Worm (Caenorhabditis elegans) whole organism, early embryonic: Measurements from ENCODE around the gene chkr-1.
"Not testable (repeated sequence)": the region's sequence is repeated elsewhere in the genome, so short reads cannot be mapped to it uniquely, and the experiment has no call there.

ENCODE experiments used
- B0310.2 ChIP-seq: sonication (generic microtip); optimal IDR thresholded peaks from 2 replicates; lab custom pipeline; 2016; ENCODE audit warnings: mild to moderate bottlenecking, missing genetic modification characterization, missing compliant biosample characterization
- F13C5.2 ChIP-seq: sonication (generic microtip); optimal IDR thresholded peaks from 2 replicates; lab custom pipeline; 2017; ENCODE audit warnings: mild to moderate bottlenecking, missing genetic modification characterization, inconsistent platforms, missing compliant biosample characterization
- aly-1 ChIP-seq: sonication (generic microtip); optimal IDR thresholded peaks from 2 replicates; lab custom pipeline; 2016; ENCODE audit warnings: missing genetic modification characterization, missing compliant biosample characterization
- ama-1 ChIP-seq: fragments of 150-350 bp; optimal IDR thresholded peaks from 2 replicates; lab custom pipeline; 2014
- ceh-13 ChIP-seq: fragments of 200-800 bp; sonication (Bioruptor generic); optimal IDR thresholded peaks from 2 replicates; lab custom pipeline; 2018; ENCODE audit warnings: mild to moderate bottlenecking, missing genetic modification characterization, missing compliant biosample characterization
- ceh-36 ChIP-seq: sonication (generic microtip); optimal IDR thresholded peaks from 2 replicates; lab custom pipeline; 2016; ENCODE audit warnings: missing genetic modification characterization, inconsistent platforms, missing compliant biosample characterization
- ets-7 ChIP-seq: sonication (generic microtip); optimal IDR thresholded peaks from 2 replicates; lab custom pipeline; 2016; ENCODE audit warnings: missing genotype, missing genetic modification characterization, missing compliant biosample characterization
- flt-1 ChIP-seq: fragments of 200-800 bp; sonication (Bioruptor generic); IDR thresholded peaks from 2 replicates; pipeline ENCODE4 v1.3.6; 2022; ENCODE audit warnings: missing genetic modification characterization, missing compliant biosample characterization
- hmbx-1 ChIP-seq: sonication (generic microtip); optimal IDR thresholded peaks from 2 replicates; lab custom pipeline; 2016; ENCODE audit warnings: mild to moderate bottlenecking, missing genetic modification characterization, missing compliant biosample characterization
- hmg-4 ChIP-seq: fragments of 200-800 bp; sonication (Bioruptor generic); optimal IDR thresholded peaks from 2 replicates; lab custom pipeline; 2018; ENCODE audit warnings: mild to moderate bottlenecking, missing genetic modification characterization, missing compliant biosample characterization
- hnd-1 ChIP-seq: sonication (generic microtip); optimal IDR thresholded peaks from 2 replicates; lab custom pipeline; 2016; ENCODE audit warnings: missing genetic modification characterization, missing compliant biosample characterization
- pes-1 ChIP-seq: fragments of 200-800 bp; sonication (Bioruptor generic); IDR thresholded peaks from 2 replicates; pipeline ENCODE4 v1.3.6; 2022; ENCODE audit warnings: missing genetic modification reagents, missing genetic modification characterization, missing compliant biosample characterization
- scrt-1 ChIP-seq: fragments of 200-800 bp; sonication (Bioruptor generic); IDR thresholded peaks from 2 replicates; pipeline ENCODE4 v1.3.6; 2022; ENCODE audit warnings: missing genetic modification characterization, missing compliant biosample characterization
- sea-1 ChIP-seq: fragments of 200-800 bp; sonication (Bioruptor generic); conservative IDR thresholded peaks from 2 replicates; pipeline ENCODE4 v1.3.6; 2022; ENCODE audit warnings: missing genetic modification characterization, missing compliant biosample characterization
- tbx-11 ChIP-seq: fragments of 200-800 bp; sonication (Bioruptor generic); IDR thresholded peaks from 2 replicates; pipeline ENCODE4 v1.3.6; 2022; ENCODE audit warnings: missing genetic modification characterization, missing compliant biosample characterization
- tbx-37 ChIP-seq: fragments of 200-800 bp; sonication (Bioruptor generic); conservative IDR thresholded peaks from 2 replicates; pipeline ENCODE4 v1.3.6; 2022; ENCODE audit warnings: missing genetic modification reagents, missing genetic modification characterization, missing compliant biosample characterization
- tra-4 ChIP-seq: sonication (generic microtip); optimal IDR thresholded peaks from 2 replicates; lab custom pipeline; 2017; ENCODE audit warnings: missing genetic modification characterization, missing compliant biosample characterization

Gene chkr-1

DNA sequence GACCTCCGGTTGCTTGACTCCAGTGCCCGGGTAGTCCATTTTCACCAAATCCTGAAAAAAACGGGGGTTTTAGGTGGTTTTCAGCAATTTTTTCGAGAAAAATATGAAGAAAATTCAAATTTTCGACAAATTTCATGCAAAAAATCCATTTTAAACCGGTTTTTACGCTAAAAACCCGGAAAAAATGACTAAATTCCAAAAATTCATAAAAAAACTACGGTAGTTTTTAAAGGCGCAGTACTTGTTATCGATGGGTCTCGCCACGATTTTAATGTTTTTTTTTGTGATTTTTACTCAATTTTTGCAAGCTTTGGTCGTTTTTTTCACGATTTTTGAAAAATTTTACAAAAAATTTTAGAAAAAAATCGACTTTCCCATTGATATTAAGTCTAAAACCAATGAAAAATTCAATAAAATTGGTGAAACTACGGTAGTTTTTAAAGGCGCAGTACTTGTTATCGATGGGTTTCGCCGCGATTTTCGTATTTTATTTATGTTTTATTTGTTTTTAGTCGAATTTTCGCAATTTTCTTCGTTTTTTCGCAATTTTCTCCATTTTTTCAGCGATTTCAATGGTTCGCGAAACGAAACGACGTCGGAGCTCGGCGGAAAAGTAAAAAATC lies at the start of gene chkr-1, which contains the start of gene T08D2.6:
Gene chkr-1, plus strand, starts transcription at position 573 of the 623 bp plus-strand sequence.
Gene T08D2.6, minus strand, starts transcription at position 51 of the 623 bp plus-strand sequence.
- not testable (repeated sequence) for TF ChIP-seq ceh-36; ama-1; B0310.2 (tag; lab: Kevin White, UChicago)

DNA sequence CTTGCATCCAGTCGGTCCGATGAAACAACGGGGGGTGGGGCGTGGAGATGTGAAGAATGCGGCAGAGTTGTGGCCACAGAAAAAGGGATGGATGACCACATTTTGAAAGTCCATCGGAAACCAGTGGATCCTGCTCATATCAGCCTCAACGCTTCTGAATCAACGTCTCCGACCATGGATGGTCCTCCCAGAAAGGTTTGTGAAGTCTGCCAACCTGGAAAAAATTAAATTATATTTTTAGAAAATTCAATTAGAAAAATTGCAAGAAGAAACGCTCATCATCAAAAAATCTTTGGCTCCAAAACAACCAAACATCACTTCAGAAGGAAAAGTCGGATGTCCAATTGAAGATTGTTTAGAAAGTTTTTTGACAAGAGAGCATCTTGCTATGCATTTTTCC lies 41.3 kb upstream of the chkr-1 start, which contains the start of gene Y73B3A.8:
Gene Y73B3A.8, minus strand, starts transcription at position 101 of the 400 bp plus-strand sequence.
- TF ChIP-seq pes-1 (GFP tag; lab: Robert Waterston, UW) (no peak), ceh-36 (no peak), tbx-37 (GFP tag; lab: Robert Waterston, UW) (no peak), tbx-11 (GFP tag; lab: Robert Waterston, UW) (no peak), flt-1 (no peak)

DNA sequence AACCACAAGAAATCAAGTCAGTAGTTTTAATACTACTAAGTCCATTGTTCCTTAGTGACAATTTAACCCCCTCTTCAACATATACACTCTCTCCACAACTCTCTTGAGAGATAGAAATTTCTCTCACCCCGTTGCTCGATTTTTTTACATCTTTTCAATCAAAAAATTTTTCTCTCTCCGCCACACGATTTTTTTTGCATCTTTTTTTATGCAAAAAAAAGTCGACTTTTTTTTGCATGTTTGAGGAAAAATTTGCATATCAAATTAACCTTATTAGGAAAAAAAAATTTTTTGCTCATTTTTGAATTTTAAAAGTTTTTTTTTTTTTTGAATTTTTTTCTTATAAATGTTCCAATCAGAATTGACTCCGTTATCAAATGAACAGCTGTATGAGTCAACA lies 35.7 kb upstream of the chkr-1 start:
- no peak for TF ChIP-seq B0310.2 (tag; lab: Kevin White, UChicago)
- TF ChIP-seq hmg-4 (GFP tag; lab: Kevin White, UChicago), result no peak
- no peak for TF ChIP-seq tbx-11 (GFP tag; lab: Robert Waterston, UW)
- no peak for TF ChIP-seq tra-4 (tag; lab: Kevin White, UChicago)
- TF ChIP-seq hmbx-1, result no peak
- no peak for TF ChIP-seq hnd-1 (tag; lab: Kevin White, UChicago)
- no peak for TF ChIP-seq flt-1
- no peak for TF ChIP-seq ets-7 (tag; lab: Kevin White, UChicago)
- no peak for TF ChIP-seq pes-1 (GFP tag; lab: Robert Waterston, UW)
- TF ChIP-seq tbx-37 (GFP tag; lab: Robert Waterston, UW), result no peak
- TF ChIP-seq ama-1, result no peak
- TF ChIP-seq scrt-1 (GFP tag; lab: Robert Waterston, UW), result no peak
- no peak for TF ChIP-seq F13C5.2 (tag; lab: Kevin White, UChicago)
- TF ChIP-seq ceh-13, result no peak
- TF ChIP-seq ceh-36, result no peak
- TF ChIP-seq sea-1 (GFP tag; lab: Robert Waterston, UW), result no peak
- no peak for TF ChIP-seq aly-1 (tag; lab: Kevin White, UChicago)

DNA sequence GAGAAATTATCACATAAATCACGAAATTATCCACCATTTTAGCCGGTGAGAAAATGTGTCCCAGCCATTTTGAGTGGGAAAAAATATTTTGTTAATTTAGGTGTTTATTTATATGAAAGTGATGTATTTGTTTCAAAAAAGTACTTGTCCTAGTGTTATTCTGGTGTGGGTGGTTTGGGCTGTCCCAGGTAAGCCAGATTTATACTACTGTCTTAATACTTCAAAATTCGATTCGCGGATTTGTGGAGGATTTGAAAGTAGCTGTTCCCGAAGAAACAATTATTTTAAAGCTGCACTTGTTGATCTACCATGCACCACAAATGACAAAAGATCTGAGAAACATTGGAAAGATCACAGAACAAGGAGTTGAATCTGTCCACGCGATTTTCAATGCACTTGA lies 34.7 kb upstream of the chkr-1 start, which contains the start of gene Y73B3A.11:
Gene Y73B3A.11, plus strand, starts transcription at position 301 of the 400 bp plus-strand sequence.
- TF ChIP-seq hmg-4 (GFP tag; lab: Kevin White, UChicago) (no peak), B0310.2 (tag; lab: Kevin White, UChicago) (no peak), hmbx-1 (no peak), ceh-13 (no peak), tbx-11 (GFP tag; lab: Robert Waterston, UW) (no peak), sea-1 (GFP tag; lab: Robert Waterston, UW) (no peak), pes-1 (GFP tag; lab: Robert Waterston, UW) (no peak), hnd-1 (tag; lab: Kevin White, UChicago) (no peak), ama-1 (no peak), ets-7 (tag; lab: Kevin White, UChicago) (no peak)

ce11 chrX:163034-163433 lies 19.5 kb upstream of the chkr-1 start, which contains the start of gene tmed-12:
Gene tmed-12 (minus strand): TSS chrX:163134.
- not testable (repeated sequence) for TF ChIP-seq tbx-37 (GFP tag; lab: Robert Waterston, UW); flt-1; scrt-1 (GFP tag; lab: Robert Waterston, UW)

DNA sequence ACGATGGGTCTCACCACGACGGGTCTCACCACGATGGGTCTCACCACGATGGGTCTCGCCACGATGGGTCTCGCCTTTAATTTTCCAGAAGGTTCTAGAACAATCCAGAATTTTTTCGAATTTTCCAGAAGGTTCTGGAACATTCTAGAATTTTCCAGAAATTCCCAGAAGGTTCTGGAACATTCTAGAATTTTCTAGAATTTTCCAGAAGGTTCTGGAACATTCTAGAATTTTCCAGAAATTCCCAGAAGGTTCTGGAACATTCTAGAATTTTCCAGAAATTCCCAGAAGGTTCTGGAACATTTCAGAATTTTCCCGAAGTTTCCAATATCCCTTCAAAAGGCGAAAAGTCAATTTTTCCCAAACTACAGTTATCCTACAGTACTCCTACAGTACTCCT lies 12.9 kb upstream of the chkr-1 start:
- 0 out of 2 replicates have a peak, but pooled peaks have one; percentile 26 for TF ChIP-seq pes-1 (GFP tag; lab: Robert Waterston, UW)

DNA sequence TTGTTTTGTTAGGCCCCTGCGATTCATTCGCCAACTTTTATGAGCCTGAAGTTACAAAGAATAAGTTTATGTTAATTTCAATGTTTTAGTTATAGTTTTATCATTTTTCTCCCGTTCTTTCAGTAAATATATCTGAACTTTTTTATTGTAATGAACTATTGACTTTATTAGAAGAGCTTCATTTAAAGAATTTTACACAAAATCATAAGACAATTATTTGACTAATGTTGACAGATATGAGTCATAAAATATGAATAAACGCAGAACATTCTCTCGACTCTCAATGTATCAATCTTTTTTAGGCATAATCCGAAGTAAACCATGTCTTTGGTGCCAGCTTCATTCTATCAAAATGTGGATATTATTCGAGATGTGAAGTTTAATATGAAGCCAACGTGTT lies 5.4 kb upstream of the chkr-1 start, which contains the start of the genes T08D2.5 and T08D2.4:
Gene T08D2.5, plus strand, starts transcription at position 301 of the 400 bp plus-strand sequence.
Gene T08D2.4, plus strand, starts transcription at position 322 of the 400 bp plus-strand sequence.
- TF ChIP-seq hmbx-1 (no peak), sea-1 (GFP tag; lab: Robert Waterston, UW) (no peak), tra-4 (tag; lab: Kevin White, UChicago) (no peak), scrt-1 (GFP tag; lab: Robert Waterston, UW) (no peak), ceh-13 (no peak), tbx-37 (GFP tag; lab: Robert Waterston, UW) (no peak), ets-7 (tag; lab: Kevin White, UChicago) (no peak), ceh-36 (no peak), ama-1 (no peak), B0310.2 (tag; lab: Kevin White, UChicago) (no peak)

ce11 chrX:192534-192933 lies 10.0 kb downstream of the chkr-1 start, which contains the start of gene T08D2.8:
Gene T08D2.8 (plus strand): TSS chrX:192834.
- TF ChIP-seq pes-1 (GFP tag; lab: Robert Waterston, UW) (no peak), scrt-1 (GFP tag; lab: Robert Waterston, UW) (no peak), sea-1 (GFP tag; lab: Robert Waterston, UW) (no peak), flt-1 (no peak), hnd-1 (tag; lab: Kevin White, UChicago) (no peak), aly-1 (tag; lab: Kevin White, UChicago) (no peak), ceh-36 (no peak), hmg-4 (GFP tag; lab: Kevin White, UChicago) (no peak), hmbx-1 (no peak), tbx-37 (GFP tag; lab: Robert Waterston, UW) (no peak), F13C5.2 (tag; lab: Kevin White, UChicago) (no peak), tbx-11 (GFP tag; lab: Robert Waterston, UW) (no peak), ama-1 (no peak), tra-4 (tag; lab: Kevin White, UChicago) (no peak), ceh-13 (no peak), ets-7 (tag; lab: Kevin White, UChicago) (no peak), B0310.2 (tag; lab: Kevin White, UChicago) (no peak)
